Worm (Caenorhabditis elegans): ENCODE data around the gene lipl-8.

DNA sequence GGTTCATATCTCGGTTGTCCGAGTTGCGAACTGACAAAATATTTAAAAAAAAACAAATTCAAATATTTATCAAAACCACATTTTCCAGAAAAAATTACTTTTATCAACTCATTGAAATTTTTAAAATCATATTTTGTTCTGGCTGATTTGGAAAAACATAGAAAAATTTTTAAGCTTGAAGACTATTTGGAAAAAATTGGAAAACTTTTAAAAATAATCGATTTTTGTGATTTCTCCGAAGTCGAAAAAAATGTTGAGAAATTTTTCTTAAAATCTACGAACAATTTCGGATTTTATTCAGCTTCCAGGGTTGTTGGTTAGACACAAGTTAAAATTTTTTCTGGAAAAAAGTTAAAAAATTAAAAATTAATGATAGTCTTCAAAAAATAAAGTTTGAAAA, 11.7 kb downstream of the lipl-8 start, which contains the start of gene Y50E8A.5:
- TF ChIP-seq lin-13 (GFP tag; optimal IDR thresholded peaks at IDR 0.05) (no peak), ceh-32 (tag; optimal IDR thresholded peaks at IDR 0.05; ENCODE audit: poor library complexity) (no peak), nhr-237 (tag; optimal IDR thresholded peaks at IDR 0.05) (no peak), ZK337.2 (GFP tag; IDR thresholded peaks at IDR 0.05) (no peak), mxl-2 (GFP tag; conservative IDR thresholded peaks at IDR 0.05) (no peak), T20F7.1 (GFP tag; optimal IDR thresholded peaks at IDR 0.05) (no peak), jun-1 (tag; optimal IDR thresholded peaks at IDR 0.05) (no peak)

Data from whole organism, L4 larva.